Worm (Caenorhabditis elegans): ENCODE data around the gene htrl-1.

- no peak for TF ChIP-seq dpl-1 (GFP tag; optimal IDR thresholded peaks at IDR 0.05)
- no peak for TF ChIP-seq nhr-11 (tag; optimal IDR thresholded peaks at IDR 0.05)
- no peak for TF ChIP-seq unc-62 (GFP tag; optimal IDR thresholded peaks at IDR 0.05)
- TF ChIP-seq nhr-47 (tag; optimal IDR thresholded peaks at IDR 0.05), result no peak
- TF ChIP-seq lin-13 (GFP tag; optimal IDR thresholded peaks at IDR 0.05), result no peak
- no peak for TF ChIP-seq swsn-7 (tag; optimal IDR thresholded peaks at IDR 0.05)
- TF ChIP-seq tlp-1 (tag; optimal IDR thresholded peaks at IDR 0.05), result no peak
- no peak for TF ChIP-seq pax-3 (tag; optimal IDR thresholded peaks at IDR 0.05)
- no peak for TF ChIP-seq isw-1 (GFP tag; IDR thresholded peaks at IDR 0.05)
- no peak for TF ChIP-seq alr-1 (tag; optimal IDR thresholded peaks at IDR 0.05; ENCODE audit: borderline replicate concordance)
- no peak for TF ChIP-seq ama-1 (optimal IDR thresholded peaks at IDR 0.05)
Measured at ce11 chrV:11526927-11527491, 30.8 kb upstream of the htrl-1 start.

All from whole organism, L1 larva.